Worm (Caenorhabditis elegans) whole organism, L1 larva: Measurements from ENCODE around the gene F57G12.1.
A peak's percentile ranks its signal among the peaks of the same experiment; 100 is the strongest.

Experiments used
- C16A3.4 ChIP-seq: fragments of 150-350 bp; optimal IDR thresholded peaks from 2 replicates; lab custom pipeline; 2014; ENCODE audit warnings: missing biosample characterization, missing genetic modification characterization
- Y116A8C.19 ChIP-seq: sonication (generic microtip); optimal IDR thresholded peaks from 2 replicates; lab custom pipeline; 2016; ENCODE audit warnings: missing compliant biosample characterization, missing genetic modification characterization, borderline replicate concordance
- alr-1 ChIP-seq: fragments of 200-800 bp; sonication (Bioruptor generic); optimal IDR thresholded peaks from 2 replicates; lab custom pipeline; 2018; ENCODE audit warnings: borderline replicate concordance, mild to moderate bottlenecking, missing genetic modification characterization, missing compliant biosample characterization
- aly-2 ChIP-seq: fragments of 150-350 bp; optimal IDR thresholded peaks from 2 replicates; lab custom pipeline; 2014; ENCODE audit warnings: missing biosample characterization, missing genetic modification characterization
- ama-1 ChIP-seq: fragments of 150-350 bp; optimal IDR thresholded peaks from 2 replicates; lab custom pipeline; 2014
- ceh-63 ChIP-seq: fragments of 200-800 bp; sonication (Bioruptor generic); optimal IDR thresholded peaks from 2 replicates; lab custom pipeline; 2018; ENCODE audit warnings: mild to moderate bottlenecking, missing genetic modification characterization, missing compliant biosample characterization
- ceh-90 ChIP-seq: sonication (generic microtip); optimal IDR thresholded peaks from 2 replicates; lab custom pipeline; 2016; ENCODE audit warnings: missing genetic modification characterization, missing compliant biosample characterization
- ces-1 ChIP-seq: fragments of 150-350 bp; optimal IDR thresholded peaks from 2 replicates; lab custom pipeline; 2014; ENCODE audit warnings: missing biosample characterization, missing genetic modification reagents, missing genetic modification characterization
- dsc-1 ChIP-seq: sonication (generic microtip); optimal IDR thresholded peaks from 2 replicates; lab custom pipeline; 2016; ENCODE audit warnings: mild to moderate bottlenecking, missing genetic modification characterization, missing compliant biosample characterization
- efl-1 ChIP-seq, 4 experiments: fragments of 150-350 bp; optimal IDR thresholded peaks in 3 of 4; peaks in 1 of 4; 1 replicate in 1 of 4; 2 replicates in 3 of 4; lab custom pipeline; 2014; ENCODE audit warnings: missing biosample characterization in 2 of 4, missing genetic modification characterization in 2 of 4, missing genetic modification reagents in 2 of 4
- elt-2 ChIP-seq: sonication (generic microtip); optimal IDR thresholded peaks from 2 replicates; lab custom pipeline; 2016; ENCODE audit warnings: missing genetic modification characterization, mild to moderate bottlenecking, inconsistent platforms, missing compliant biosample characterization, missing genetic modification reagents
- fkh-4 ChIP-seq: sonication (generic microtip); optimal IDR thresholded peaks from 2 replicates; lab custom pipeline; 2016; ENCODE audit warnings: missing compliant biosample characterization, missing genetic modification characterization, borderline replicate concordance
- fos-1 ChIP-seq: fragments of 150-350 bp; optimal IDR thresholded peaks from 2 replicates; lab custom pipeline; 2014; ENCODE audit warnings: missing biosample characterization, missing genetic modification characterization
- hlh-4 ChIP-seq: sonication (generic microtip); optimal IDR thresholded peaks from 2 replicates; lab custom pipeline; 2016; ENCODE audit warnings: mild to moderate bottlenecking, missing genetic modification characterization, missing compliant biosample characterization
- hpl-2 ChIP-seq: fragments of 150-350 bp; optimal IDR thresholded peaks from 2 replicates; lab custom pipeline; 2014; ENCODE audit warnings: missing biosample characterization, missing genetic modification reagents, missing genetic modification characterization
- lin-14 ChIP-seq: fragments of 200-800 bp; sonication (Bioruptor generic); optimal IDR thresholded peaks from 2 replicates; lab custom pipeline; 2018; ENCODE audit warnings: mild to moderate bottlenecking, missing genetic modification characterization, moderate library complexity, missing compliant biosample characterization
- lin-35 ChIP-seq, 2 experiments: fragments of 150-350 bp; optimal IDR thresholded peaks; 2 replicates each; lab custom pipeline; 2014; ENCODE audit warnings: missing biosample characterization in 2 of 2, missing genetic modification characterization in 2 of 2, missing genetic modification reagents in 2 of 2
- lin-39 ChIP-seq: fragments of 150-350 bp; optimal IDR thresholded peaks from 2 replicates; lab custom pipeline; 2014; ENCODE audit warnings: missing biosample characterization, missing genetic modification reagents, missing genetic modification characterization
- mef-2 ChIP-seq: fragments of 150-350 bp; optimal IDR thresholded peaks from 2 replicates; lab custom pipeline; 2014; ENCODE audit warnings: missing biosample characterization, missing genetic modification characterization
- nhr-12 ChIP-seq: sonication (generic microtip); optimal IDR thresholded peaks from 2 replicates; lab custom pipeline; 2017; ENCODE audit warnings: missing biosample characterization, missing genetic modification characterization
- nhr-20 ChIP-seq: sonication (generic microtip); optimal IDR thresholded peaks from 2 replicates; lab custom pipeline; 2016; ENCODE audit warnings: mild to moderate bottlenecking, missing genetic modification characterization, missing compliant biosample characterization
- nhr-47 ChIP-seq: sonication (generic microtip); optimal IDR thresholded peaks from 2 replicates; lab custom pipeline; 2016; ENCODE audit warnings: mild to moderate bottlenecking, missing genetic modification characterization, moderate library complexity, missing compliant biosample characterization
- nhr-76 ChIP-seq: sonication (generic microtip); optimal IDR thresholded peaks from 2 replicates; lab custom pipeline; 2017; ENCODE audit warnings: missing biosample characterization, missing genetic modification characterization
- nhr-85 ChIP-seq: sonication (generic microtip); peaks from one replicate; lab custom pipeline; 2016; ENCODE audit warnings: missing genetic modification characterization, inconsistent platforms, missing compliant biosample characterization
- nhr-90 ChIP-seq: sonication (generic microtip); optimal IDR thresholded peaks from 2 replicates; lab custom pipeline; 2016; ENCODE audit warnings: mild to moderate bottlenecking, missing genetic modification characterization, missing compliant biosample characterization; ENCODE audit not compliant: poor library complexity
- pax-3 ChIP-seq: fragments of 200-800 bp; sonication (Bioruptor generic); optimal IDR thresholded peaks from 2 replicates; lab custom pipeline; 2018; ENCODE audit warnings: mild to moderate bottlenecking, missing genetic modification characterization, moderate library complexity, missing compliant biosample characterization
- rnt-1 ChIP-seq: sonication (generic microtip); optimal IDR thresholded peaks from 2 replicates; lab custom pipeline; 2016; ENCODE audit warnings: mild to moderate bottlenecking, missing genetic modification characterization, moderate library complexity, missing compliant biosample characterization
- sox-4 ChIP-seq: sonication (generic microtip); optimal IDR thresholded peaks from 2 replicates; lab custom pipeline; 2016; ENCODE audit warnings: missing genetic modification characterization, missing compliant biosample characterization
- sptf-1 ChIP-seq: fragments of 150-350 bp; optimal IDR thresholded peaks from 2 replicates; lab custom pipeline; 2014; ENCODE audit warnings: missing biosample characterization, missing genetic modification characterization
- swsn-7 ChIP-seq: sonication (generic microtip); optimal IDR thresholded peaks from 2 replicates; lab custom pipeline; 2016; ENCODE audit warnings: missing genetic modification characterization, missing compliant biosample characterization
- tlp-1 ChIP-seq: fragments of 150-350 bp; optimal IDR thresholded peaks from 2 replicates; lab custom pipeline; 2014; ENCODE audit warnings: missing biosample characterization, missing genetic modification characterization
- unc-130 ChIP-seq: fragments of 150-350 bp; optimal IDR thresholded peaks from 2 replicates; lab custom pipeline; 2017; ENCODE audit warnings: missing biosample characterization, missing genetic modification characterization, inconsistent platforms
- unc-30 ChIP-seq: sonication (generic microtip); optimal IDR thresholded peaks from 2 replicates; lab custom pipeline; 2017; ENCODE audit warnings: missing biosample characterization, missing genetic modification characterization
- unc-62 ChIP-seq: fragments of 150-350 bp; optimal IDR thresholded peaks from 2 replicates; lab custom pipeline; 2014; ENCODE audit warnings: missing biosample characterization, missing genetic modification reagents, missing genetic modification characterization
- unc-86 ChIP-seq: sonication (generic microtip); optimal IDR thresholded peaks from 2 replicates; lab custom pipeline; 2016; ENCODE audit warnings: missing genetic modification characterization, missing compliant biosample characterization
- vab-15 ChIP-seq: sonication (generic microtip); optimal IDR thresholded peaks from 2 replicates; lab custom pipeline; 2017; ENCODE audit warnings: missing genotype, mild to moderate bottlenecking, missing genetic modification characterization, missing compliant biosample characterization
- xbp-1 ChIP-seq: sonication (generic microtip); optimal IDR thresholded peaks from 2 replicates; lab custom pipeline; 2016; ENCODE audit warnings: missing genetic modification characterization, missing compliant biosample characterization
- zip-4 ChIP-seq: fragments of 200-800 bp; sonication (Bioruptor generic); optimal IDR thresholded peaks from 2 replicates; lab custom pipeline; 2018; ENCODE audit warnings: mild to moderate bottlenecking, missing genetic modification characterization, moderate library complexity, missing compliant biosample characterization
- ztf-11 ChIP-seq, 2 experiments: sonication (generic microtip); optimal IDR thresholded peaks; 2 replicates each; lab custom pipeline; 2016 to 2017; ENCODE audit warnings: missing genetic modification characterization in 2 of 2, missing biosample characterization in 1 of 2, missing compliant biosample characterization in 1 of 2

Gene F57G12.1

ce11 chrX:12173989-12174388 is 2.5 kb upstream of the F57G12.1 start:
- TF ChIP-seq nhr-85 (tag; lab: Kevin White, UChicago) (peak; percentile 55), hpl-2 (GFP tag; lab: Kevin White, UChicago) (no peak), nhr-90 (tag; lab: Kevin White, UChicago) (no peak), C16A3.4 (tag; lab: Kevin White, UChicago) (no peak), aly-2 (no peak), swsn-7 (tag; lab: Kevin White, UChicago) (no peak), elt-2 (tag; lab: Kevin White, UChicago) (peak; percentile 26), ceh-63 (no peak), mef-2 (tag; lab: Kevin White, UChicago) (no peak), fkh-4 (tag; lab: Kevin White, UChicago) (no peak)

DNA sequence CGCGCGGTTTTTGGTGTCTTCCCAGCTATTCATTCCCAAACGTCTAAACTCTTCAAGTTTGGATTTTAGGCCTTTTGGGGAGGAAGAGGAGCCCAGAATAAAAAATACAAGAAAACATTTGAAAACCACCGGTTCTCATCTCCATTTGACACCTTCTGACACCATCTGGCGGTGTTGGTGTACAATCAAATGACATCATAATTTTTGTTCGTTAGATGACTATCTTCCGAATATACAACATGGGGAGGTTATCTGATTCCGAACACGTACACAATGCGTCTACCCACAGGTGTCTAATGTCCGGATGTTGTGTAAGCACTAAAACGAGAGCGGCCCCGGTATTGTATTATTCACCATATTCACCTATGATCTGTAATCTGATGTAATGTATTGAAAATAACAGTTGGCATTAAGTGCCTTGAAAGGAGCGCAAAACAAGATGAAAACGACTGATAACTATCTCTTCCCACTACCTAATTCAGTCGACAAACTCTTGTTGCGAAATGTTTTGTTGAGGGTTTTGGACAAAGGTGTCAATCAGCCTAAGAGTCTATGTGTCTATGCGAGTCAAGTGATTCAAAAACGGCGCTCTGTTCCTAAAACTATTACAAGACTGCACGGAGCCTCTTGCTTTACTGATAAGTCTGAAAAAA is 1.1 kb upstream of the F57G12.1 start:
- TF ChIP-seq ama-1 (lab: Kevin White, UChicago): no peak
- no peak for TF ChIP-seq unc-62
- TF ChIP-seq zip-4: no peak
- peak; percentile 10 for TF ChIP-seq elt-2 (tag; lab: Kevin White, UChicago)
- peak in 1 of 2 experiments; percentile 17 for TF ChIP-seq efl-1 (optimal IDR thresholded peaks at IDR 0.05; lab: Kevin White, UChicago)
- no peak for TF ChIP-seq efl-1 (GFP tag; optimal IDR thresholded peaks at IDR 0.05 in 1 of 2; lab: Kevin White, UChicago)
- TF ChIP-seq ztf-11 (tag; optimal IDR thresholded peaks at IDR 0.05; lab: Kevin White, UChicago): peak in 1 of 2 experiments; percentile 19
- TF ChIP-seq pax-3 (tag; lab: Kevin White, UChicago): no peak
- peak; percentile 18 for TF ChIP-seq rnt-1 (tag; lab: Kevin White, UChicago)
- TF ChIP-seq nhr-85 (tag; lab: Kevin White, UChicago): peak; percentile 85
- peak; percentile 25 for TF ChIP-seq nhr-90 (tag; lab: Kevin White, UChicago)
- TF ChIP-seq nhr-47 (tag; lab: Kevin White, UChicago): no peak
- TF ChIP-seq lin-35 (GFP tag; optimal IDR thresholded peaks at IDR 0.05; lab: Kevin White, UChicago): peak in 1 of 2 experiments; percentile 1
- TF ChIP-seq nhr-20: peak; percentile 18
- no peak for TF ChIP-seq alr-1 (tag; lab: Kevin White, UChicago)
- peak; percentile 56 for TF ChIP-seq lin-14 (GFP tag; lab: Kevin White, UChicago)
- TF ChIP-seq vab-15 (tag; lab: Kevin White, UChicago): no peak

DNA sequence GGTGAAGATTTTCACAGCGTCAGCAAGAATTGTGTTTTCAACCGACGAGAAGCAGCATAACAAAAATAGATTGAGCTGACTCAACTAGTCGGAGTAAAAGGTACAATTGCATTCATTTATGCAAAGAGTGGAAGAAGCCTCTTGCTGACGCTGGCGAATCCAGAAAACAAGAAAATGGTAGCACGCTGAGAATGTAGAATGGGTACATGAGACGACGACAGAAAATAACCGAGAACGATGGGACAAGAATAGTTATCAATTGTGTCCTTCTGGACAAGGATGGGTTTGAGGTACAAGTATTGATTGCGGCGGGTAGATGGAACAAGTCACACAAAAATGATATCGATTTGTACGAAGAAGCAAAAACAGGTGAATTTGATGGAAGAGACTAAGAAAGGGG is 2.1 kb downstream of the F57G12.1 start:
- TF ChIP-seq pax-3 (tag; lab: Kevin White, UChicago) (no peak), C16A3.4 (tag; lab: Kevin White, UChicago) (no peak), nhr-12 (tag; lab: Kevin White, UChicago) (no peak), xbp-1 (tag; lab: Kevin White, UChicago) (no peak), unc-30 (no peak), sox-4 (tag; lab: Kevin White, UChicago) (no peak), unc-86 (tag; lab: Kevin White, UChicago) (no peak), lin-39 (tag; lab: Kevin White, UChicago) (no peak), ceh-90 (tag; lab: Kevin White, UChicago) (no peak), nhr-20 (no peak), unc-130 (tag; lab: Kevin White, UChicago) (no peak), fos-1 (no peak), tlp-1 (tag; lab: Kevin White, UChicago) (no peak), hlh-4 (tag; lab: Kevin White, UChicago) (no peak), ztf-11 (tag; optimal IDR thresholded peaks at IDR 0.05; lab: Kevin White, UChicago) (no peak), dsc-1 (tag; lab: Kevin White, UChicago) (no peak), sptf-1 (tag; lab: Kevin White, UChicago) (no peak), ces-1 (no peak), Y116A8C.19 (no peak), nhr-76 (tag; lab: Kevin White, UChicago) (no peak)
- TF ChIP-seq, all 84 proteins: peak for 0
